Worm (Caenorhabditis elegans) whole organism, late embryonic: ENCODE data around the gene F32H5.3.

Source experiments
- C08G9.2 ChIP-seq: sonication (generic microtip); optimal IDR thresholded peaks from 2 replicates; lab custom pipeline; 2016; ENCODE audit warnings: mild to moderate bottlenecking, missing genetic modification characterization, moderate library complexity, missing compliant biosample characterization
- C38D4.7 ChIP-seq: fragments of 200-800 bp; sonication (Bioruptor generic); optimal IDR thresholded peaks from 2 replicates; lab custom pipeline; 2018; ENCODE audit warnings: mild to moderate bottlenecking, missing genetic modification characterization, moderate library complexity, missing compliant biosample characterization
- K02D7.2 ChIP-seq: sonication (generic microtip); optimal IDR thresholded peaks from 2 replicates; lab custom pipeline; 2017; ENCODE audit warnings: mild to moderate bottlenecking, missing genetic modification characterization, missing compliant biosample characterization
- K09A11.1 ChIP-seq: sonication (generic microtip); optimal IDR thresholded peaks from 2 replicates; lab custom pipeline; 2017; ENCODE audit warnings: antibody characterized with exemption, mild to moderate bottlenecking, missing genetic modification characterization, missing compliant biosample characterization; ENCODE audit not compliant: insufficient read depth
- T23F11.4 ChIP-seq: fragments of 200-800 bp; sonication (Bioruptor generic); optimal IDR thresholded peaks from 2 replicates; lab custom pipeline; 2018; ENCODE audit warnings: mild to moderate bottlenecking, missing genetic modification characterization, missing compliant biosample characterization
- ahr-1 ChIP-seq: sonication (generic microtip); optimal IDR thresholded peaks from 2 replicates; lab custom pipeline; 2016; ENCODE audit warnings: missing genetic modification characterization, missing compliant biosample characterization
- ama-1 ChIP-seq: fragments of 150-350 bp; optimal IDR thresholded peaks from 2 replicates; lab custom pipeline; 2014
- ceh-14 ChIP-seq: sonication (generic microtip); optimal IDR thresholded peaks from 2 replicates; lab custom pipeline; 2016; ENCODE audit warnings: missing genotype, missing genetic modification characterization, missing compliant biosample characterization
- ceh-18 ChIP-seq: sonication (generic microtip); optimal IDR thresholded peaks from 2 replicates; lab custom pipeline; 2016; ENCODE audit warnings: missing genetic modification characterization, missing compliant biosample characterization
- ceh-19 ChIP-seq: fragments of 200-800 bp; sonication (Bioruptor generic); optimal IDR thresholded peaks from 2 replicates; lab custom pipeline; 2018; ENCODE audit warnings: mild to moderate bottlenecking, missing genetic modification characterization, missing compliant biosample characterization
- ceh-2 ChIP-seq: sonication (generic microtip); optimal IDR thresholded peaks from 2 replicates; lab custom pipeline; 2016; ENCODE audit warnings: missing genotype, missing genetic modification characterization, missing compliant biosample characterization
- ceh-24 ChIP-seq: sonication (generic microtip); optimal IDR thresholded peaks from 2 replicates; lab custom pipeline; 2016; ENCODE audit warnings: mild to moderate bottlenecking, missing genetic modification characterization, missing compliant biosample characterization
- ceh-30 ChIP-seq: fragments of 150-350 bp; optimal IDR thresholded peaks from 2 replicates; lab custom pipeline; 2014; ENCODE audit warnings: missing biosample characterization, missing genetic modification characterization
- ceh-31 ChIP-seq: sonication (generic microtip); optimal IDR thresholded peaks from 2 replicates; lab custom pipeline; 2016; ENCODE audit warnings: missing genetic modification characterization, missing compliant biosample characterization
- ceh-34 ChIP-seq: sonication (generic microtip); optimal IDR thresholded peaks from 2 replicates; lab custom pipeline; 2016; ENCODE audit warnings: mild to moderate bottlenecking, missing genetic modification characterization, missing compliant biosample characterization
- ceh-45 ChIP-seq: fragments of 200-800 bp; sonication (Bioruptor generic); IDR thresholded peaks from 2 replicates; pipeline ENCODE4 v1.3.6; 2022; ENCODE audit warnings: missing genetic modification reagents, missing genetic modification characterization, missing compliant biosample characterization
- ceh-6 ChIP-seq: fragments of 200-800 bp; sonication (Bioruptor generic); optimal IDR thresholded peaks from 2 replicates; lab custom pipeline; 2018; ENCODE audit warnings: mild to moderate bottlenecking, missing genetic modification characterization, missing compliant biosample characterization
- che-1 ChIP-seq: sonication (generic microtip); optimal IDR thresholded peaks from 2 replicates; lab custom pipeline; 2016; ENCODE audit warnings: mild to moderate bottlenecking, missing genetic modification characterization, missing compliant biosample characterization
- dmd-4 ChIP-seq: sonication (generic microtip); optimal IDR thresholded peaks from 2 replicates; lab custom pipeline; 2016; ENCODE audit warnings: borderline replicate concordance, missing genetic modification characterization, missing compliant biosample characterization
- dve-1 ChIP-seq: sonication (generic microtip); optimal IDR thresholded peaks from 2 replicates; lab custom pipeline; 2017; ENCODE audit warnings: antibody characterized with exemption, mild to moderate bottlenecking, missing genetic modification characterization, missing compliant biosample characterization
- elt-2 ChIP-seq: sonication (generic microtip); optimal IDR thresholded peaks from 2 replicates; lab custom pipeline; 2016; ENCODE audit warnings: missing genetic modification reagents, missing genetic modification characterization, missing compliant biosample characterization
- eyg-1 ChIP-seq: sonication (generic microtip); optimal IDR thresholded peaks from 2 replicates; lab custom pipeline; 2016; ENCODE audit warnings: missing genotype, missing genetic modification characterization, missing compliant biosample characterization
- fax-1 ChIP-seq: sonication (generic microtip); optimal IDR thresholded peaks from 2 replicates; lab custom pipeline; 2016; ENCODE audit warnings: missing genotype, missing genetic modification characterization, missing compliant biosample characterization
- fkh-10 ChIP-seq: fragments of 150-350 bp; optimal IDR thresholded peaks from 2 replicates; lab custom pipeline; 2014; ENCODE audit warnings: missing biosample characterization, missing genetic modification reagents, missing genetic modification characterization
- fkh-6 ChIP-seq: sonication (generic microtip); optimal IDR thresholded peaks from 2 replicates; lab custom pipeline; 2016; ENCODE audit warnings: missing genetic modification characterization, missing compliant biosample characterization
- gmeb-2 ChIP-seq: sonication (generic microtip); optimal IDR thresholded peaks from 2 replicates; lab custom pipeline; 2016; ENCODE audit warnings: missing genetic modification characterization, inconsistent platforms, missing compliant biosample characterization
- hlh-13 ChIP-seq: fragments of 200-800 bp; sonication (Bioruptor generic); optimal IDR thresholded peaks from 2 replicates; lab custom pipeline; 2018; ENCODE audit warnings: mild to moderate bottlenecking, missing genetic modification characterization, missing compliant biosample characterization
- hlh-15 ChIP-seq: sonication (generic microtip); optimal IDR thresholded peaks from 2 replicates; lab custom pipeline; 2016; ENCODE audit warnings: missing genetic modification characterization, missing compliant biosample characterization
- hlh-30 ChIP-seq: sonication (generic microtip); optimal IDR thresholded peaks from 2 replicates; lab custom pipeline; 2017; ENCODE audit warnings: antibody characterized with exemption, missing genetic modification characterization, missing compliant biosample characterization; ENCODE audit not compliant: insufficient read depth
- hlh-6 ChIP-seq: sonication (generic microtip); optimal IDR thresholded peaks from 2 replicates; lab custom pipeline; 2016; ENCODE audit warnings: missing genotype, missing genetic modification characterization, missing compliant biosample characterization
- hlh-8 ChIP-seq: sonication (generic microtip); optimal IDR thresholded peaks from 2 replicates; lab custom pipeline; 2016; ENCODE audit warnings: missing genotype, missing genetic modification characterization, missing compliant biosample characterization
- lim-6 ChIP-seq: sonication (generic microtip); optimal IDR thresholded peaks from 2 replicates; lab custom pipeline; 2016; ENCODE audit warnings: missing genetic modification characterization, missing compliant biosample characterization
- madf-2 ChIP-seq: sonication (generic microtip); optimal IDR thresholded peaks from 2 replicates; lab custom pipeline; 2017; ENCODE audit warnings: missing genetic modification characterization, missing compliant biosample characterization
- nfya-1 ChIP-seq: sonication (generic microtip); optimal IDR thresholded peaks from 2 replicates; lab custom pipeline; 2017; ENCODE audit warnings: missing genetic modification characterization, mild to moderate bottlenecking, missing compliant biosample characterization, antibody characterized with exemption, moderate library complexity
- npax-4 ChIP-seq: sonication (generic microtip); optimal IDR thresholded peaks from 2 replicates; lab custom pipeline; 2016; ENCODE audit warnings: missing genetic modification characterization, missing compliant biosample characterization
- odd-2 ChIP-seq: sonication (generic microtip); optimal IDR thresholded peaks from 2 replicates; lab custom pipeline; 2017; ENCODE audit warnings: antibody characterized with exemption, mild to moderate bottlenecking, missing genetic modification characterization, missing compliant biosample characterization
- pag-3 ChIP-seq: sonication (generic microtip); optimal IDR thresholded peaks from 2 replicates; lab custom pipeline; 2016; ENCODE audit warnings: missing compliant biosample characterization, missing genetic modification characterization, borderline replicate concordance
- pha-4 ChIP-seq: fragments of 150-350 bp; optimal IDR thresholded peaks from 2 replicates; lab custom pipeline; 2018; ENCODE audit warnings: missing biosample characterization, missing genetic modification reagents, missing genetic modification characterization
- pros-1 ChIP-seq: fragments of 150-350 bp; optimal IDR thresholded peaks from 2 replicates; lab custom pipeline; 2014; ENCODE audit warnings: missing biosample characterization, missing genetic modification reagents, missing genetic modification characterization
- rnt-1 ChIP-seq: sonication (generic microtip); optimal IDR thresholded peaks from 2 replicates; lab custom pipeline; 2016; ENCODE audit warnings: missing genetic modification characterization, missing compliant biosample characterization
- sdc-2 ChIP-seq: sonication (generic microtip); optimal IDR thresholded peaks from 2 replicates; lab custom pipeline; 2016; ENCODE audit warnings: missing genotype, missing genetic modification characterization, missing compliant biosample characterization
- sox-4 ChIP-seq: sonication (generic microtip); optimal IDR thresholded peaks from 2 replicates; lab custom pipeline; 2017; ENCODE audit warnings: mild to moderate bottlenecking, missing genetic modification characterization, inconsistent platforms, missing compliant biosample characterization
- syd-9 ChIP-seq: sonication (generic microtip); optimal IDR thresholded peaks from 2 replicates; lab custom pipeline; 2016; ENCODE audit warnings: mild to moderate bottlenecking, missing genetic modification characterization, moderate library complexity, missing compliant biosample characterization
- tbx-2 ChIP-seq: sonication (generic microtip); optimal IDR thresholded peaks from 2 replicates; lab custom pipeline; 2016; ENCODE audit warnings: missing genetic modification characterization, missing compliant biosample characterization
- unc-42 ChIP-seq: sonication (generic microtip); optimal IDR thresholded peaks from 2 replicates; lab custom pipeline; 2016; ENCODE audit warnings: missing genotype, missing genetic modification characterization, missing compliant biosample characterization
- unc-55 ChIP-seq: sonication (generic microtip); optimal IDR thresholded peaks from 2 replicates; lab custom pipeline; 2017; ENCODE audit warnings: missing biosample characterization, missing genetic modification reagents, missing genetic modification characterization
- ztf-16 ChIP-seq: sonication (generic microtip); optimal IDR thresholded peaks from 2 replicates; lab custom pipeline; 2017; ENCODE audit warnings: missing genetic modification characterization, missing compliant biosample characterization

The F32H5.3 gene

ce11 chrV:13393333-13393803 is 34.2 kb downstream of the F32H5.3 start (continued):
- TF ChIP-seq gmeb-2 (tag; lab: Kevin White, UChicago) (no peak), hlh-30 (tag; lab: Kevin White, UChicago) (no peak)

- TF ChIP-seq hlh-6: no peak
- no peak for TF ChIP-seq eyg-1 (tag; lab: Kevin White, UChicago)
- TF ChIP-seq unc-42 (tag; lab: Kevin White, UChicago): peak; percentile 18
- TF ChIP-seq elt-2 (tag; lab: Kevin White, UChicago): no peak
- TF ChIP-seq T23F11.4: no peak
- TF ChIP-seq ama-1 (lab: Kevin White, UChicago): no peak
- peak; percentile 76 for TF ChIP-seq unc-55 (GFP tag; lab: Kevin White, UChicago)
- TF ChIP-seq ceh-30 (tag; lab: Kevin White, UChicago): no peak
Measured at ce11 chrV:13394968-13395367, 35.8 kb downstream of the F32H5.3 start.

- TF ChIP-seq ztf-16 (tag; lab: Kevin White, UChicago): no peak
- TF ChIP-seq ceh-18: peak; percentile 29
- peak; percentile 6 for TF ChIP-seq rnt-1 (tag; lab: Kevin White, UChicago)
- peak; percentile 34 for TF ChIP-seq sox-4 (tag; lab: Kevin White, UChicago)
- peak; percentile 66 for TF ChIP-seq unc-42 (tag; lab: Kevin White, UChicago)
- peak; percentile 2 for TF ChIP-seq madf-2
- peak; percentile 5 for TF ChIP-seq fax-1
- TF ChIP-seq npax-4 (tag; lab: Kevin White, UChicago): no peak
- TF ChIP-seq dmd-4: peak; percentile 62
- TF ChIP-seq ceh-45 (GFP tag; lab: Robert Waterston, UW): no peak
- no peak for TF ChIP-seq K02D7.2 (tag; lab: Kevin White, UChicago)
- TF ChIP-seq fkh-6: no peak
- peak; percentile 75 for TF ChIP-seq ceh-31 (tag; lab: Kevin White, UChicago)
- TF ChIP-seq lim-6 (tag; lab: Kevin White, UChicago): no peak
- TF ChIP-seq ceh-6 (GFP tag; lab: Kevin White, UChicago): peak; percentile 24
- no peak for TF ChIP-seq dve-1 (tag; lab: Kevin White, UChicago)
- peak; percentile 19 for TF ChIP-seq ceh-2 (tag; lab: Kevin White, UChicago)
- no peak for TF ChIP-seq K09A11.1 (tag; lab: Kevin White, UChicago)
- TF ChIP-seq fkh-10 (GFP tag; lab: Kevin White, UChicago): no peak
- peak; percentile 51 for TF ChIP-seq T23F11.4
- TF ChIP-seq eyg-1 (tag; lab: Kevin White, UChicago): peak; percentile 13
- TF ChIP-seq hlh-6: peak; percentile 60
- no peak for TF ChIP-seq pha-4 (tag; lab: Kevin White, UChicago)
- peak; percentile 34 for TF ChIP-seq hlh-8 (tag; lab: Kevin White, UChicago)
- peak; percentile 7 for TF ChIP-seq elt-2 (tag; lab: Kevin White, UChicago)
- peak; percentile 64 for TF ChIP-seq ceh-14 (tag; lab: Kevin White, UChicago)
- no peak for TF ChIP-seq hlh-13 (GFP tag; lab: Kevin White, UChicago)
- peak; percentile 60 for TF ChIP-seq ceh-19 (GFP tag; lab: Kevin White, UChicago)
- peak; percentile 17 for TF ChIP-seq ahr-1 (tag; lab: Kevin White, UChicago)
- no peak for TF ChIP-seq odd-2 (tag; lab: Kevin White, UChicago)
- peak; percentile 5 for TF ChIP-seq sdc-2 (tag; lab: Kevin White, UChicago)
- peak; percentile 61 for TF ChIP-seq pros-1 (tag; lab: Kevin White, UChicago)
- TF ChIP-seq che-1 (tag; lab: Kevin White, UChicago): peak; percentile 46
- peak; percentile 23 for TF ChIP-seq C08G9.2 (tag; lab: Kevin White, UChicago)
- no peak for TF ChIP-seq pag-3 (tag; lab: Kevin White, UChicago)
- TF ChIP-seq unc-55 (GFP tag; lab: Kevin White, UChicago): peak; percentile 62
- no peak for TF ChIP-seq gmeb-2 (tag; lab: Kevin White, UChicago)
- TF ChIP-seq hlh-30 (tag; lab: Kevin White, UChicago): peak; percentile 31
- no peak for TF ChIP-seq ceh-24 (tag; lab: Kevin White, UChicago)
- TF ChIP-seq hlh-15 (tag; lab: Kevin White, UChicago): peak; percentile 43
- TF ChIP-seq tbx-2: peak; percentile 64
- TF ChIP-seq syd-9 (tag; lab: Kevin White, UChicago): peak; percentile 40
- TF ChIP-seq C38D4.7 (GFP tag; lab: Kevin White, UChicago): peak; percentile 25
- TF ChIP-seq nfya-1 (tag; lab: Kevin White, UChicago): peak; percentile 42
- TF ChIP-seq ceh-34 (tag; lab: Kevin White, UChicago): peak; percentile 72
Measured at ce11 chrV:13396426-13396825, 37.3 kb downstream of the F32H5.3 start.
